Worm (Caenorhabditis elegans): Measurements from ENCODE around the gene W06D11.2.

DNA sequence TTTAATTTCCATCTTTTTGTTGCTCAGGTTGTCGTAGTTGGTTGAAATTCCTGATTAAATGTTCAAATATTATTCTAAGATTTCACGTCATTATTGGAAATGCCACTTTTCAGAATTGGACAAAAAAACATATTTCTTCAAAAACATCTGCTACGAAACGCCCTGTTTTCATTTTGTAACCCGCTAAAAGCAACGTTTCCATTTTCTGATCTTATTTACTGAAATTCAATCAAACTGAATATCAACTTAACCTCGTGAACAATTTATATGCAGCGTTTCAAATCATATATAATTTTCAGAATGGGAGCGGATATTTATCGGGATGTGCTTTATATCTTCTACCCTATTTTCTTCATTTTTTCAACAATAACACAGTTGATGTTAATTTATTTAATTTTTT is 26.9 kb upstream of the W06D11.2 start, which contains the start of gene srd-40:
- TF ChIP-seq somi-1 (GFP tag; optimal IDR thresholded peaks at IDR 0.05) (no peak), dox-1 (GFP tag; IDR thresholded peaks at IDR 0.05) (no peak), tbx-9 (tag; optimal IDR thresholded peaks at IDR 0.05; ENCODE audit: borderline replicate concordance) (no peak), snpc-1.3 (tag; optimal IDR thresholded peaks at IDR 0.05; ENCODE audit: insufficient read depth) (no peak), sdz-38 (tag; optimal IDR thresholded peaks at IDR 0.05) (no peak), unc-62 (GFP tag; optimal IDR thresholded peaks at IDR 0.05) (no peak), unc-130 (GFP tag; optimal IDR thresholded peaks at IDR 0.05) (no peak), ama-1 (optimal IDR thresholded peaks at IDR 0.05) (no peak), ama-1 (GFP tag; optimal IDR thresholded peaks at IDR 0.05) (no peak)

Measured in whole organism, young adult.